Fruit fly (Drosophila melanogaster) whole organism, embryonic: ENCODE data around the gene CG43915.

Experiments
- Ada2b ChIP-seq: fragments of 200-800 bp; sonication (Bioruptor generic); IDR thresholded peaks from 2 replicates; pipeline ENCODE4 v1.3.6; 2022; ENCODE audit warnings: missing biosample characterization, missing genetic modification characterization
- Atf3 ChIP-seq: fragments of 200-800 bp; sonication (Bioruptor generic); optimal IDR thresholded peaks from 3 replicates; lab custom pipeline; 2016; ENCODE audit warnings: missing biosample characterization, missing genetic modification characterization
- Atf6 ChIP-seq: fragments of 200-800 bp; sonication (Bioruptor generic); IDR thresholded peaks from 2 replicates; pipeline ENCODE4 v1.3.6; 2022; ENCODE audit warnings: missing biosample characterization, missing genetic modification characterization
- B-H2 ChIP-seq: fragments of 200-800 bp; sonication (Bioruptor generic); optimal IDR thresholded peaks from 2 replicates; lab custom pipeline; 2018; ENCODE audit warnings: missing biosample characterization, mild to moderate bottlenecking, missing genetic modification characterization
- BtbVII ChIP-seq: fragments of 200-800 bp; sonication (Bioruptor generic); optimal IDR thresholded peaks from 3 replicates; lab custom pipeline; 2017; ENCODE audit warnings: missing biosample characterization, mild to moderate bottlenecking, missing genetic modification characterization
- CG10366 ChIP-seq: fragments of 200-800 bp; sonication (Bioruptor generic); IDR thresholded peaks from 2 replicates; pipeline ENCODE4 v1.3.6; 2022; ENCODE audit warnings: missing biosample characterization, missing genetic modification characterization
- CG10543 ChIP-seq: fragments of 200-800 bp; sonication (Bioruptor generic); optimal IDR thresholded peaks from 3 replicates; lab custom pipeline; 2017; ENCODE audit warnings: missing biosample characterization, mild to moderate bottlenecking, missing genetic modification characterization, moderate library complexity
- CG11560 ChIP-seq: fragments of 200-800 bp; sonication (Bioruptor generic); IDR thresholded peaks from 3 replicates; pipeline ENCODE4 v1.3.6; 2022; ENCODE audit warnings: missing biosample characterization, missing genetic modification characterization
- CG15514 ChIP-seq: fragments of 200-800 bp; sonication (Bioruptor generic); optimal IDR thresholded peaks from 3 replicates; lab custom pipeline; 2017; ENCODE audit warnings: missing biosample characterization, missing genetic modification characterization, mild to moderate bottlenecking, moderate library complexity, missing genetic modification reagents
- CG16815 ChIP-seq: fragments of 200-800 bp; sonication (Bioruptor generic); optimal IDR thresholded peaks from 3 replicates; lab custom pipeline; 2017; ENCODE audit warnings: missing biosample characterization, mild to moderate bottlenecking, missing genetic modification characterization
- CG17385 ChIP-seq: fragments of 200-800 bp; sonication (Bioruptor generic); optimal IDR thresholded peaks from 3 replicates; lab custom pipeline; 2018; ENCODE audit warnings: missing biosample characterization, mild to moderate bottlenecking, missing genetic modification characterization
- CG17829 ChIP-seq: fragments of 200-800 bp; optimal IDR thresholded peaks from 2 replicates; lab custom pipeline; 2019; ENCODE audit warnings: missing biosample characterization, mild to moderate bottlenecking, missing genetic modification characterization, moderate library complexity
- CG2120 ChIP-seq: fragments of 200-800 bp; sonication (Bioruptor generic); optimal IDR thresholded peaks from 3 replicates; lab custom pipeline; 2016; ENCODE audit warnings: missing biosample characterization, missing genetic modification characterization
- CG30403 ChIP-seq: fragments of 200-800 bp; sonication (Bioruptor generic); optimal IDR thresholded peaks from 3 replicates; lab custom pipeline; 2016; ENCODE audit warnings: missing biosample characterization, missing genetic modification characterization
- CG33557 ChIP-seq: fragments of 200-800 bp; sonication (Bioruptor generic); optimal IDR thresholded peaks from 2 replicates; lab custom pipeline; 2019; ENCODE audit warnings: missing biosample characterization, mild to moderate bottlenecking, missing genetic modification characterization, moderate library complexity
- CG3407 ChIP-seq: fragments of 200-800 bp; sonication (Bioruptor generic); optimal IDR thresholded peaks from 2 replicates; lab custom pipeline; 2018; ENCODE audit warnings: missing biosample characterization, mild to moderate bottlenecking, missing genetic modification characterization
- CG4617 ChIP-seq: fragments of 200-800 bp; sonication (Bioruptor generic); optimal IDR thresholded peaks from 3 replicates; lab custom pipeline; 2016; ENCODE audit warnings: missing biosample characterization, missing genetic modification characterization, borderline replicate concordance
- CG6813 ChIP-seq: fragments of 200-800 bp; sonication (Bioruptor generic); optimal IDR thresholded peaks from 2 replicates; lab custom pipeline; 2017; ENCODE audit warnings: missing biosample characterization, missing genetic modification characterization, mild to moderate bottlenecking, moderate library complexity, missing genetic modification reagents
- CG8281 ChIP-seq: fragments of 200-800 bp; sonication (Bioruptor generic); optimal IDR thresholded peaks from 2 replicates; lab custom pipeline; 2018; ENCODE audit warnings: missing biosample characterization, mild to moderate bottlenecking, missing genetic modification characterization, moderate library complexity
- CG9215 ChIP-seq: fragments of 200-800 bp; sonication (Bioruptor generic); IDR thresholded peaks from 2 replicates; pipeline ENCODE4 v1.3.6; 2022; ENCODE audit warnings: missing biosample characterization, missing genetic modification characterization
- CG9437 ChIP-seq: fragments of 200-800 bp; sonication (Bioruptor generic); optimal IDR thresholded peaks from 2 replicates; lab custom pipeline; 2018; ENCODE audit warnings: missing biosample characterization, mild to moderate bottlenecking, missing genetic modification characterization
- CG9932 ChIP-seq: fragments of 200-800 bp; sonication (Bioruptor generic); IDR thresholded peaks from 2 replicates; pipeline ENCODE4 v1.3.6; 2022; ENCODE audit warnings: missing biosample characterization, missing genetic modification characterization
- CoRest ChIP-seq: fragments of 200-800 bp; sonication (Bioruptor generic); optimal IDR thresholded peaks from 3 replicates; lab custom pipeline; 2018; ENCODE audit warnings: missing biosample characterization, mild to moderate bottlenecking, missing genetic modification characterization, moderate library complexity
- Doc2 ChIP-seq: fragments of 200-800 bp; sonication (Bioruptor generic); IDR thresholded peaks from 2 replicates; pipeline ENCODE4 v1.3.6; 2022; ENCODE audit warnings: missing biosample characterization, missing genetic modification characterization
- E2f1 ChIP-seq: fragments of 200-800 bp; sonication (Bioruptor generic); IDR thresholded peaks from 2 replicates; pipeline ENCODE4 v1.3.6; 2022; ENCODE audit warnings: missing biosample characterization, missing genetic modification characterization
- ERR ChIP-seq: fragments of 200-800 bp; sonication (Bioruptor generic); optimal IDR thresholded peaks from 2 replicates; lab custom pipeline; 2016; ENCODE audit warnings: missing biosample characterization, missing genetic modification characterization
- Ets65A ChIP-seq: fragments of 200-800 bp; sonication (Bioruptor generic); peaks from one replicate; lab custom pipeline; 2016; ENCODE audit warnings: missing biosample characterization, missing genetic modification characterization
- Fer3 ChIP-seq: fragments of 200-800 bp; sonication (Bioruptor generic); optimal IDR thresholded peaks from 2 replicates; lab custom pipeline; 2018; ENCODE audit warnings: missing biosample characterization, mild to moderate bottlenecking, missing genetic modification characterization, moderate library complexity
- H2.0 ChIP-seq: fragments of 200-800 bp; sonication (Bioruptor generic); IDR thresholded peaks from 2 replicates; pipeline ENCODE4 v1.3.6; 2022; ENCODE audit warnings: missing biosample characterization, missing genetic modification characterization
- Hmr ChIP-seq: fragments of 200-800 bp; sonication (Bioruptor generic); optimal IDR thresholded peaks from 3 replicates; lab custom pipeline; 2017; ENCODE audit warnings: mild to moderate bottlenecking, missing biosample characterization, missing genetic modification reagents, missing genetic modification characterization
- Hr51 ChIP-seq, 2 experiments: fragments of 200-800 bp; sonication (Bioruptor generic); optimal IDR thresholded peaks; 2 replicates in 1 of 2; 3 replicates in 1 of 2; lab custom pipeline; 2016 to 2018; ENCODE audit warnings: missing biosample characterization in 2 of 2, missing genetic modification characterization in 2 of 2, mild to moderate bottlenecking in 1 of 2, moderate library complexity in 1 of 2
- Jarid2 ChIP-seq: fragments of 200-800 bp; sonication (Bioruptor generic); optimal IDR thresholded peaks from 3 replicates; lab custom pipeline; 2017; ENCODE audit warnings: mild to moderate bottlenecking, missing biosample characterization, missing genetic modification reagents, missing genetic modification characterization
- NfI ChIP-seq: fragments of 200-800 bp; sonication (Bioruptor generic); optimal IDR thresholded peaks from 3 replicates; lab custom pipeline; 2018; ENCODE audit warnings: missing biosample characterization, mild to moderate bottlenecking, missing genetic modification characterization, moderate library complexity
- Rfx ChIP-seq: fragments of 200-800 bp; sonication (Bioruptor generic); IDR thresholded peaks from 2 replicates; pipeline ENCODE4 v1.3.6; 2022; ENCODE audit warnings: missing biosample characterization, missing genetic modification characterization
- Sry-δ ChIP-seq: fragments of 200-800 bp; sonication (Bioruptor generic); optimal IDR thresholded peaks from 2 replicates; lab custom pipeline; 2016; ENCODE audit warnings: missing biosample characterization, missing genetic modification characterization
- bsh ChIP-seq, 2 experiments: fragments of 200-800 bp; sonication (Bioruptor generic); optimal IDR thresholded peaks; 2 replicates each; lab custom pipeline; 2017 to 2018; ENCODE audit warnings: mild to moderate bottlenecking in 2 of 2, missing biosample characterization in 2 of 2, missing genetic modification characterization in 2 of 2, moderate library complexity in 1 of 2
- cg ChIP-seq: fragments of 200-800 bp; sonication (Bioruptor generic); optimal IDR thresholded peaks from 3 replicates; lab custom pipeline; 2019; ENCODE audit warnings: missing biosample characterization, mild to moderate bottlenecking, missing genetic modification characterization, moderate library complexity
- cwo ChIP-seq: fragments of 200-800 bp; sonication (Bioruptor generic); optimal IDR thresholded peaks from 3 replicates; lab custom pipeline; 2017; ENCODE audit warnings: missing biosample characterization, missing genetic modification characterization, mild to moderate bottlenecking, moderate library complexity, missing genetic modification reagents
- da ChIP-seq: fragments of 200-800 bp; sonication (Bioruptor generic); optimal IDR thresholded peaks from 2 replicates; lab custom pipeline; 2016; ENCODE audit warnings: missing biosample characterization, missing genetic modification characterization
- fd96Cb ChIP-seq: fragments of 200-800 bp; sonication (Bioruptor generic); optimal IDR thresholded peaks from 2 replicates; lab custom pipeline; 2018; ENCODE audit warnings: missing biosample characterization, mild to moderate bottlenecking, missing genetic modification characterization, moderate library complexity
- hkb ChIP-seq, 2 experiments: fragments of 200-800 bp in 1 of 2; fragments of >200 bp in 1 of 2; sonication (Bioruptor generic) in 1 of 2; IDR thresholded peaks in 1 of 2; optimal IDR thresholded peaks in 1 of 2; 2 replicates each; pipeline versions ENCODE4 v1.3.6 to Lab custom; 2017 to 2022; ENCODE audit warnings: missing biosample characterization in 1 of 2, missing genetic modification characterization in 1 of 2
- kah ChIP-seq: fragments of 200-800 bp; sonication (Bioruptor generic); optimal IDR thresholded peaks from 2 replicates; lab custom pipeline; 2018; ENCODE audit warnings: missing biosample characterization, mild to moderate bottlenecking, missing genetic modification characterization
- nmo ChIP-seq: fragments of 200-800 bp; sonication (Bioruptor generic); optimal IDR thresholded peaks from 2 replicates; lab custom pipeline; 2018; ENCODE audit warnings: missing biosample characterization, mild to moderate bottlenecking, missing genetic modification characterization, moderate library complexity
- odd ChIP-seq: fragments of 200-800 bp; sonication (Bioruptor generic); optimal IDR thresholded peaks from 2 replicates; lab custom pipeline; 2017; ENCODE audit warnings: missing biosample characterization, mild to moderate bottlenecking, missing genetic modification characterization
- phol ChIP-seq: fragments of 200-800 bp; sonication (Bioruptor generic); optimal IDR thresholded peaks from 3 replicates; lab custom pipeline; 2018; ENCODE audit warnings: missing biosample characterization, mild to moderate bottlenecking, missing genetic modification characterization, moderate library complexity
- sd ChIP-seq: fragments of 200-800 bp; sonication (Bioruptor generic); optimal IDR thresholded peaks from 3 replicates; lab custom pipeline; 2018; ENCODE audit warnings: missing biosample characterization, mild to moderate bottlenecking, missing genetic modification characterization, moderate library complexity
- tna ChIP-seq: fragments of 200-800 bp; sonication (Bioruptor generic); IDR thresholded peaks from 2 replicates; pipeline ENCODE4 v1.3.6; 2022; ENCODE audit warnings: missing biosample characterization, missing genetic modification characterization; ENCODE audit not compliant: partially characterized antibody
- twi ChIP-seq: fragments of 200-800 bp; optimal IDR thresholded peaks from 2 replicates; lab custom pipeline; 2019; ENCODE audit warnings: missing biosample characterization, mild to moderate bottlenecking, missing genetic modification characterization, moderate library complexity

The CG43915 gene

DNA sequence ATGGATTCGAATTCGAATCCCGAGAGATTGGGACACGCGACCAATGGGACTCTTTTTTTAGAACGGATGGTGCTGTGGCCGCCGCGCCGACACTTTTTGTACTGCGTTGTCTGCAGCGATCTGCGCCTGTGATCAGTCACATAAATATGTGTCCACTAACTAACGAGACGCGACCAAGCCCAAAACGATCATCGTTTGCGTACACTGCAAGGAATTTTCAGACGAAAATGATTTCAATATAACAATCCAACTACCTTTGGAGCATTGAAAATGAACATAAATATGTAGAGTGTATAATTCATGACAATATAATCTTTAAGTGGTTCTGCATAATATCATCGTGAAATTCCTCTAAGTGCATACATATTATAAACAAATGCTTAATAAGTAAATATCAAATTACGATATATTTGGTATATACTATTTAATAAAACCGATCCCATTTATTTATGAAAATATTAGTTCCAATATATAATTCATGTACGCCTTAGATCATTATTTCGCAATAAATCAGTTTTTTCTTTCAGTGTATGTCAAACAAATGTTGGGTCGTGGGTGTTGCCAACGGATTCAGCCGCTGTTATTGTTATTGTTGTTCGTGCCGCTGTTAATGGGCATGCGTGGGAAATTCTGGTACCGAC lies 37.0 kb upstream of the CG43915 start, which contains the start of gene Eip63F-1 (continued):
- peak; percentile 57 for TF ChIP-seq Hmr (GFP tag; lab: Kevin White, UChicago)
- TF ChIP-seq kah (GFP tag; lab: Kevin White, UChicago), result peak; percentile 53
- TF ChIP-seq BtbVII, result peak; percentile 43
- TF ChIP-seq CG9215 (GFP tag; lab: Robert Waterston, UW), result 0 out of 2 replicates have a peak, but pooled peaks have one; percentile 34
- peak; percentile 68 for TF ChIP-seq Rfx (GFP tag; lab: Robert Waterston, UW)
- peak; percentile 35; the same call in 1 of the 2 replicates for TF ChIP-seq Ada2b (GFP tag; lab: Robert Waterston, UW)
- peak; percentile 61 for TF ChIP-seq CG9932 (GFP tag; lab: Robert Waterston, UW)
- peak; percentile 34 for TF ChIP-seq B-H2 (GFP tag; lab: Kevin White, UChicago)
- peak; percentile 0 for TF ChIP-seq CG16815
- TF ChIP-seq bsh (GFP tag; optimal IDR thresholded peaks at IDR 0.05; lab: Kevin White, UChicago), result peak in 1 of 2 experiments; percentile 63
- no peak for TF ChIP-seq hkb (optimal IDR thresholded peaks at IDR 0.05; lab: Kevin White, UChicago)
- 0 out of 2 replicates have a peak, but pooled peaks have one; percentile 9 for TF ChIP-seq hkb (GFP tag; IDR thresholded peaks at IDR 0.05; lab: Robert Waterston, UW)
- no peak for TF ChIP-seq ERR (GFP tag; lab: Kevin White, UChicago)
- peak; percentile 13 for TF ChIP-seq CG3407 (GFP tag; lab: Kevin White, UChicago)
- TF ChIP-seq nmo (GFP tag; lab: Kevin White, UChicago), result peak; percentile 80
- peak; percentile 8 for TF ChIP-seq CG15514 (GFP tag; lab: Kevin White, UChicago)
- TF ChIP-seq phol (tag; lab: Kevin White, UChicago), result peak; percentile 78
- TF ChIP-seq sd (tag; lab: Kevin White, UChicago), result peak; percentile 36
- TF ChIP-seq CG10543, result peak; percentile 57
- peak; percentile 75 for TF ChIP-seq CG30403 (GFP tag; lab: Kevin White, UChicago)
- peak; percentile 51 for TF ChIP-seq odd
- TF ChIP-seq NfI, result peak; percentile 63
- peak; percentile 5 for TF ChIP-seq Sry-δ
- peak; percentile 48 for TF ChIP-seq CG17829 (tag; lab: Kevin White, UChicago)
- TF ChIP-seq CG17385, result peak; percentile 73
- TF ChIP-seq Fer3 (tag; lab: Kevin White, UChicago), result peak; percentile 61
- peak; percentile 30 for TF ChIP-seq twi
- TF ChIP-seq CG6813 (GFP tag; lab: Kevin White, UChicago), result no peak
- TF ChIP-seq cg (GFP tag; lab: Kevin White, UChicago), result no peak
- TF ChIP-seq CG4617 (GFP tag; lab: Kevin White, UChicago), result no peak
- TF ChIP-seq tna (GFP tag; lab: Robert Waterston, UW), result no peak
- peak; percentile 60 for TF ChIP-seq Jarid2 (GFP tag; lab: Kevin White, UChicago)
- peak; percentile 51; the same call in 1 of the 2 replicates for TF ChIP-seq H2.0 (GFP tag; lab: Robert Waterston, UW)
- peak; percentile 38 for TF ChIP-seq CG8281 (tag; lab: Kevin White, UChicago)
- no peak for TF ChIP-seq E2f1 (GFP tag; lab: Robert Waterston, UW)
- TF ChIP-seq CG2120, result peak; percentile 58
- peak; percentile 65 for TF ChIP-seq fd96Cb (tag; lab: Kevin White, UChicago)
- peak; percentile 53 for TF ChIP-seq cwo
- peak; percentile 83 for TF ChIP-seq CoRest (tag; lab: Kevin White, UChicago)
- TF ChIP-seq Ets65A (GFP tag; lab: Kevin White, UChicago), result peak; percentile 63
- TF ChIP-seq CG33557 (GFP tag; lab: Kevin White, UChicago), result no peak
- TF ChIP-seq CG9437 (GFP tag; lab: Kevin White, UChicago), result peak; percentile 75
- no peak for TF ChIP-seq Atf3 (GFP tag; lab: Kevin White, UChicago)
- TF ChIP-seq da, result no peak
- peak in 1 of 2 experiments; percentile 85 for TF ChIP-seq Hr51 (GFP tag; optimal IDR thresholded peaks at IDR 0.05; lab: Kevin White, UChicago)
- peak; percentile 63; the same call in 1 of the 2 replicates for TF ChIP-seq CG10366 (GFP tag; lab: Robert Waterston, UW)
- TF ChIP-seq Doc2 (GFP tag; lab: Robert Waterston, UW), result no peak
- no peak for TF ChIP-seq CG11560 (tag; lab: Robert Waterston, UW)
- TF ChIP-seq Atf6 (GFP tag; lab: Robert Waterston, UW), result peak; percentile 67
